Fruit fly (Drosophila melanogaster) whole organism, embryonic: ENCODE measurements around the gene ph-p.

Experiments
- CG3281 ChIP-seq: fragments of 200-800 bp; sonication (Bioruptor generic); optimal IDR thresholded peaks from 3 replicates; lab custom pipeline; 2017; ENCODE audit warnings: missing biosample characterization, mild to moderate bottlenecking, missing genetic modification characterization
- Gug ChIP-seq: fragments of 200-800 bp; sonication (Bioruptor generic); IDR thresholded peaks from 4 replicates; pipeline ENCODE4 v1.3.6; 2022; ENCODE audit warnings: missing biosample characterization, missing genetic modification characterization
- H15 ChIP-seq: fragments of 200-800 bp; sonication (Bioruptor generic); IDR thresholded peaks from 3 replicates; pipeline ENCODE4 v1.3.6; 2022; ENCODE audit warnings: missing biosample characterization, missing genetic modification characterization
- crp ChIP-seq, 2 experiments: fragments of 200-800 bp; sonication (Bioruptor generic); optimal IDR thresholded peaks; 2 replicates in 1 of 2; 3 replicates in 1 of 2; lab custom pipeline; 2017; ENCODE audit warnings: missing biosample characterization in 2 of 2, missing genetic modification characterization in 2 of 2, mild to moderate bottlenecking in 1 of 2, moderate library complexity in 1 of 2
- toy ChIP-seq: fragments of 200-800 bp; sonication (Bioruptor generic); IDR thresholded peaks from 2 replicates; pipeline ENCODE4 v1.3.6; 2022; ENCODE audit warnings: missing biosample characterization, missing genetic modification characterization

DNA sequence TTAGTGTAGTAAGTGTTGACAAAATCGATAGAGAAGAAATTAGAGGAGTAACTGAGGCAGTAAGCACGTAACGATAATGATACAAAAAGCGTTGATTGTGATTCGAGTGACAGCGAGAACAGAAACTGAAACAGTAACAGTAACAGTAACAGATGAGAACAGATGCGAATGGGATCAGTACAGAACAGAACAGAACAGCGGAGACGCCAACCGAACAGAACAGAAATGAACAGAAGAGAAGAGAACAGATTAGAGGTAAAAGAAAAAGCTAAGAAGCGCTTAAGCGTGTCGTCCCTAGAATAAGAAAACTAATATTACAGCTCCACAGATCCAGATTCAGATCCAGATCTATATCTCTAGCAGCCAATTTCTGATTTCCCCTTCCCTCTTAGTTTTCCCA, 25.5 kb downstream of the ph-p start:
- no peak for TF ChIP-seq CG3281 (GFP tag; lab: Kevin White, UChicago)
- TF ChIP-seq Gug (GFP tag; lab: Robert Waterston, UW): no peak
- no peak for TF ChIP-seq crp (GFP tag; optimal IDR thresholded peaks at IDR 0.05; lab: Kevin White, UChicago)
- TF ChIP-seq H15 (GFP tag; lab: Robert Waterston, UW): no peak
- TF ChIP-seq toy: no peak
